Fruit fly (Drosophila melanogaster) whole organism, adult: ENCODE measurements around the gene CG2533.

Experiments
- CG1620 ChIP-seq: fragments of 200-800 bp; sonication (Bioruptor generic); optimal IDR thresholded peaks from 2 replicates; lab custom pipeline; 2016; ENCODE audit warnings: missing biosample characterization, missing genetic modification characterization
- CG33017 ChIP-seq: fragments of 200-800 bp; sonication (Bioruptor generic); optimal IDR thresholded peaks from 2 replicates; lab custom pipeline; 2018; ENCODE audit warnings: missing biosample characterization, mild to moderate bottlenecking, missing genetic modification characterization, moderate library complexity
- CG5204 ChIP-seq: fragments of 200-800 bp; sonication (Bioruptor generic); optimal IDR thresholded peaks from 2 replicates; lab custom pipeline; 2016; ENCODE audit warnings: missing biosample characterization, missing genetic modification characterization
- kay ChIP-seq: fragments of 200-800 bp; sonication (Bioruptor generic); peaks from one replicate; lab custom pipeline; 2016; ENCODE audit warnings: missing biosample characterization, missing genetic modification characterization, borderline replicate concordance

- TF ChIP-seq CG33017 (tag; lab: Kevin White, UChicago) (no peak), CG5204 (no peak), kay (no peak), CG1620 (GFP tag; lab: Kevin White, UChicago) (no peak)
These were observed 19.9 kb downstream of the CG2533 start, which contains the start of gene pkm for dm6 chrX:11584075-11584474.
